Worm (Caenorhabditis elegans) whole organism, midembryonic: ENCODE results near the gene C27D9.2.

Experiments used
- cog-1 ChIP-seq: sonication (generic microtip); optimal IDR thresholded peaks from 2 replicates; lab custom pipeline; 2016; ENCODE audit warnings: missing genetic modification characterization, missing compliant biosample characterization
- flt-1 ChIP-seq: fragments of 200-800 bp; sonication (Bioruptor generic); IDR thresholded peaks from 2 replicates; pipeline ENCODE4 v1.3.6; 2022; ENCODE audit warnings: missing genetic modification characterization, missing compliant biosample characterization

ce11 chrII:4747697-4748096, 9.0 kb downstream of the C27D9.2 start:
- TF ChIP-seq cog-1 (tag; lab: Kevin White, UChicago) (no peak), flt-1 (GFP tag; lab: Robert Waterston, UW) (no peak)
